Worm (Caenorhabditis elegans) whole organism, L4 larva: ENCODE data around the gene nhr-13.

Experiments used
- D1046.2 ChIP-seq: fragments of 200-800 bp; sonication (Bioruptor generic); IDR thresholded peaks from 2 replicates; pipeline ENCODE4 v1.3.6; 2022; ENCODE audit warnings: missing genetic modification characterization, missing compliant biosample characterization
- F26F4.8 ChIP-seq: fragments of 200-800 bp; sonication (Bioruptor generic); conservative IDR thresholded peaks from 2 replicates; pipeline ENCODE4 v1.3.6; 2022; ENCODE audit warnings: missing genetic modification characterization, missing compliant biosample characterization
- F37D6.2 ChIP-seq: sonication (generic microtip); optimal IDR thresholded peaks from 2 replicates; lab custom pipeline; 2016; ENCODE audit warnings: mild to moderate bottlenecking, missing genetic modification characterization, missing compliant biosample characterization
- F44E2.7 ChIP-seq: fragments of 200-800 bp; sonication (Bioruptor generic); IDR thresholded peaks from 2 replicates; pipeline ENCODE4 v2.1.2; 2022; ENCODE audit warnings: missing genetic modification characterization, missing compliant biosample characterization
- F49E8.2 ChIP-seq: sonication (generic microtip); optimal IDR thresholded peaks from 2 replicates; lab custom pipeline; 2016; ENCODE audit warnings: missing compliant biosample characterization, mild to moderate bottlenecking, missing genetic modification characterization, borderline replicate concordance
- Y5F2A.4 ChIP-seq: fragments of 200-800 bp; sonication (Bioruptor generic); optimal IDR thresholded peaks from 2 replicates; lab custom pipeline; 2018; ENCODE audit warnings: mild to moderate bottlenecking, missing genetic modification characterization, missing compliant biosample characterization
- Y75B8A.6 ChIP-seq: fragments of 200-800 bp; sonication (Bioruptor generic); IDR thresholded peaks from 2 replicates; pipeline ENCODE4 v1.3.6; 2022; ENCODE audit warnings: missing genetic modification reagents, missing genetic modification characterization, missing compliant biosample characterization
- ZK337.2 ChIP-seq: fragments of 200-800 bp; sonication (Bioruptor generic); IDR thresholded peaks from 2 replicates; pipeline ENCODE4 v1.3.6; 2022; ENCODE audit warnings: missing genetic modification reagents, missing genetic modification characterization, missing compliant biosample characterization
- ZK546.5 ChIP-seq, 2 experiments: sonication (generic microtip); optimal IDR thresholded peaks; 2 replicates each; lab custom pipeline; 2017; ENCODE audit warnings: missing biosample characterization in 2 of 2, missing genetic modification characterization in 2 of 2
- aha-1 ChIP-seq: fragments of 150-350 bp; peaks from one replicate; lab custom pipeline; 2014; ENCODE audit warnings: missing biosample characterization, missing genetic modification characterization
- aly-2 ChIP-seq: sonication (generic microtip); optimal IDR thresholded peaks from 2 replicates; lab custom pipeline; 2018; ENCODE audit warnings: missing biosample characterization, missing genetic modification characterization
- arid-1 ChIP-seq: fragments of 200-800 bp; sonication (Bioruptor generic); conservative IDR thresholded peaks from 2 replicates; pipeline ENCODE4 v1.3.6; 2022; ENCODE audit warnings: missing genetic modification reagents, missing genetic modification characterization, missing compliant biosample characterization
- attf-4 ChIP-seq: sonication (generic microtip); optimal IDR thresholded peaks from 3 replicates; lab custom pipeline; 2017; ENCODE audit warnings: missing biosample characterization, missing genetic modification characterization
- ceh-44 ChIP-seq: fragments of 200-800 bp; sonication (Bioruptor generic); IDR thresholded peaks from 2 replicates; pipeline ENCODE4 v1.3.6; 2022; ENCODE audit warnings: missing genetic modification reagents, missing genetic modification characterization, missing compliant biosample characterization
- ceh-62 ChIP-seq: sonication (generic microtip); optimal IDR thresholded peaks from 2 replicates; lab custom pipeline; 2017; ENCODE audit warnings: missing biosample characterization, missing genetic modification characterization
- ceh-82 ChIP-seq: sonication (generic microtip); optimal IDR thresholded peaks from 2 replicates; lab custom pipeline; 2017; ENCODE audit warnings: missing biosample characterization, missing genetic modification characterization
- cey-2 ChIP-seq: sonication (generic microtip); optimal IDR thresholded peaks from 3 replicates; lab custom pipeline; 2017; ENCODE audit warnings: missing genetic modification characterization, mild to moderate bottlenecking, missing compliant biosample characterization, antibody characterized with exemption, borderline replicate concordance; ENCODE audit not compliant: insufficient read depth
- ctbp-1 ChIP-seq: fragments of 200-800 bp; sonication (Bioruptor generic); IDR thresholded peaks from 2 replicates; pipeline ENCODE4 v1.3.6; 2022; ENCODE audit warnings: missing genetic modification reagents, missing genetic modification characterization, missing compliant biosample characterization
- daf-16 ChIP-seq, 3 experiments: sonication (generic microtip); optimal IDR thresholded peaks; 2 replicates each; lab custom pipeline; 2016 to 2017; ENCODE audit warnings: missing genetic modification characterization in 3 of 3, missing genetic modification reagents in 3 of 3, mild to moderate bottlenecking in 2 of 3, missing compliant biosample characterization in 2 of 3, missing biosample characterization in 1 of 3, moderate library complexity in 1 of 3
- daf-8 ChIP-seq: fragments of 200-800 bp; sonication (Bioruptor generic); IDR thresholded peaks from 2 replicates; pipeline ENCODE4 v1.3.6; 2022; ENCODE audit warnings: missing genetic modification characterization, missing compliant biosample characterization
- dmd-6 ChIP-seq: fragments of 200-800 bp; sonication (Bioruptor generic); IDR thresholded peaks from 2 replicates; pipeline ENCODE4 v1.3.6; 2022; ENCODE audit warnings: missing genetic modification reagents, missing genetic modification characterization, missing compliant biosample characterization
- dmd-8 ChIP-seq: fragments of 200-800 bp; sonication (Bioruptor generic); IDR thresholded peaks from 2 replicates; pipeline ENCODE4 v1.3.6; 2022; ENCODE audit warnings: missing genetic modification characterization, missing compliant biosample characterization
- dpl-1 ChIP-seq: fragments of 150-350 bp; optimal IDR thresholded peaks from 2 replicates; lab custom pipeline; 2014; ENCODE audit warnings: missing biosample characterization, missing genetic modification reagents, missing genetic modification characterization
- duxl-1 ChIP-seq: sonication (generic microtip); optimal IDR thresholded peaks from 2 replicates; lab custom pipeline; 2016; ENCODE audit warnings: mild to moderate bottlenecking, missing genetic modification characterization, moderate library complexity, missing compliant biosample characterization; ENCODE audit not compliant: poor library complexity
- egl-43 ChIP-seq: fragments of 200-800 bp; sonication (Bioruptor generic); IDR thresholded peaks from 2 replicates; pipeline ENCODE4 v1.3.6; 2022; ENCODE audit warnings: missing genetic modification reagents, missing genetic modification characterization, missing compliant biosample characterization
- hlh-30 ChIP-seq: sonication (generic microtip); optimal IDR thresholded peaks from 2 replicates; lab custom pipeline; 2017; ENCODE audit warnings: antibody characterized with exemption, mild to moderate bottlenecking, missing genetic modification characterization, missing compliant biosample characterization; ENCODE audit not compliant: insufficient read depth
- jun-1 ChIP-seq: fragments of 150-350 bp; optimal IDR thresholded peaks from 2 replicates; lab custom pipeline; 2014; ENCODE audit warnings: missing biosample characterization, missing genetic modification reagents, missing genetic modification characterization
- lin-1 ChIP-seq: fragments of 200-800 bp; sonication (Bioruptor generic); IDR thresholded peaks from 2 replicates; pipeline ENCODE4 v1.3.6; 2022; ENCODE audit warnings: missing genetic modification reagents, missing genetic modification characterization, missing compliant biosample characterization
- lin-39 ChIP-seq: fragments of 150-350 bp; optimal IDR thresholded peaks from 2 replicates; lab custom pipeline; 2014; ENCODE audit warnings: missing biosample characterization, missing genetic modification reagents, missing genetic modification characterization
- madf-5 ChIP-seq, 2 experiments: fragments of 200-800 bp; sonication (Bioruptor generic); IDR thresholded peaks; 2 replicates each; pipeline ENCODE4 v1.3.6; 2022; ENCODE audit warnings: missing compliant biosample characterization in 2 of 2, missing genetic modification characterization in 2 of 2
- madf-9 ChIP-seq: fragments of 200-800 bp; sonication (Bioruptor generic); conservative IDR thresholded peaks from 2 replicates; pipeline ENCODE4 v1.3.6; 2022; ENCODE audit warnings: missing genetic modification reagents, missing genetic modification characterization, missing compliant biosample characterization
- mdl-1 ChIP-seq, 2 experiments: fragments of 150-350 bp in 1 of 2; sonication (generic microtip) in 1 of 2; optimal IDR thresholded peaks; 2 replicates each; lab custom pipeline; 2014 to 2017; ENCODE audit warnings: missing biosample characterization in 2 of 2, missing genetic modification characterization in 2 of 2
- mxl-2 ChIP-seq: fragments of 200-800 bp; sonication (Bioruptor generic); conservative IDR thresholded peaks from 2 replicates; pipeline ENCODE4 v1.3.6; 2022; ENCODE audit warnings: missing genetic modification reagents, missing genetic modification characterization, missing compliant biosample characterization
- mxl-3 ChIP-seq: fragments of 200-800 bp; sonication (Bioruptor generic); optimal IDR thresholded peaks from 2 replicates; lab custom pipeline; 2018; ENCODE audit warnings: mild to moderate bottlenecking, missing genetic modification characterization, missing compliant biosample characterization
- nhr-11 ChIP-seq: fragments of 150-350 bp; optimal IDR thresholded peaks from 2 replicates; lab custom pipeline; 2014; ENCODE audit warnings: missing biosample characterization, missing genetic modification characterization
- nhr-111 ChIP-seq: fragments of 200-800 bp; sonication (Bioruptor generic); optimal IDR thresholded peaks from 2 replicates; lab custom pipeline; 2018; ENCODE audit warnings: mild to moderate bottlenecking, missing genetic modification characterization, missing compliant biosample characterization
- nhr-237 ChIP-seq: sonication (generic microtip); optimal IDR thresholded peaks from 2 replicates; lab custom pipeline; 2017; ENCODE audit warnings: missing biosample characterization, missing genetic modification characterization
- nhr-48 ChIP-seq: sonication (generic microtip); optimal IDR thresholded peaks from 2 replicates; lab custom pipeline; 2016; ENCODE audit warnings: mild to moderate bottlenecking, missing genetic modification characterization, missing compliant biosample characterization
- nhr-76 ChIP-seq: fragments of 150-350 bp; optimal IDR thresholded peaks from 2 replicates; lab custom pipeline; 2014; ENCODE audit warnings: missing biosample characterization, missing genetic modification characterization
- nhr-77 ChIP-seq: fragments of 150-350 bp; optimal IDR thresholded peaks from 2 replicates; lab custom pipeline; 2014; ENCODE audit warnings: missing biosample characterization, missing genetic modification characterization
- pha-4 ChIP-seq, 2 experiments: fragments of 150-350 bp in 1 of 2; fragments of 200-800 bp in 1 of 2; sonication (Bioruptor generic) in 1 of 2; IDR thresholded peaks in 1 of 2; optimal IDR thresholded peaks in 1 of 2; 2 replicates each; pipeline versions ENCODE4 v1.3.6 to Lab custom; 2014 to 2022; ENCODE audit warnings: missing genetic modification characterization in 2 of 2, missing genetic modification reagents in 2 of 2, missing biosample characterization in 1 of 2, missing compliant biosample characterization in 1 of 2
- pqm-1 ChIP-seq: sonication (generic microtip); optimal IDR thresholded peaks from 2 replicates; lab custom pipeline; 2017; ENCODE audit warnings: missing biosample characterization, missing genetic modification characterization
- rbr-2 ChIP-seq: sonication (generic microtip); optimal IDR thresholded peaks from 2 replicates; lab custom pipeline; 2016; ENCODE audit warnings: missing genotype, missing genetic modification characterization, missing compliant biosample characterization
- sdz-12 ChIP-seq: fragments of 200-800 bp; sonication (Bioruptor generic); optimal IDR thresholded peaks from 2 replicates; lab custom pipeline; 2018; ENCODE audit warnings: mild to moderate bottlenecking, missing genetic modification characterization, missing compliant biosample characterization
- set-16 ChIP-seq: fragments of 200-800 bp; sonication (Bioruptor generic); IDR thresholded peaks from 2 replicates; pipeline ENCODE4 v1.3.6; 2022; ENCODE audit warnings: missing genetic modification reagents, missing genetic modification characterization, missing compliant biosample characterization
- snpc-1.2 ChIP-seq: fragments of 200-800 bp; sonication (Bioruptor generic); IDR thresholded peaks from 2 replicates; pipeline ENCODE4 v1.3.6; 2022; ENCODE audit warnings: missing genetic modification reagents, missing genetic modification characterization, missing compliant biosample characterization
- spr-1 ChIP-seq: sonication (generic microtip); optimal IDR thresholded peaks from 2 replicates; lab custom pipeline; 2016; ENCODE audit warnings: mild to moderate bottlenecking, missing genetic modification characterization, missing compliant biosample characterization
- spr-3 ChIP-seq: fragments of 200-800 bp; sonication (Bioruptor generic); optimal IDR thresholded peaks from 2 replicates; lab custom pipeline; 2018; ENCODE audit warnings: mild to moderate bottlenecking, missing genetic modification characterization, missing compliant biosample characterization
- tag-97 ChIP-seq: fragments of 200-800 bp; sonication (Bioruptor generic); IDR thresholded peaks from 2 replicates; pipeline ENCODE4 v1.3.6; 2022; ENCODE audit warnings: missing genetic modification characterization, missing compliant biosample characterization
- unc-39 ChIP-seq: sonication (generic microtip); optimal IDR thresholded peaks from 2 replicates; lab custom pipeline; 2017; ENCODE audit warnings: missing biosample characterization, missing genetic modification characterization
- zag-1 ChIP-seq: fragments of 150-350 bp; optimal IDR thresholded peaks from 2 replicates; lab custom pipeline; 2014; ENCODE audit warnings: missing biosample characterization, missing genetic modification characterization
- zfp-2 ChIP-seq: sonication (generic microtip); optimal IDR thresholded peaks from 2 replicates; lab custom pipeline; 2016; ENCODE audit warnings: mild to moderate bottlenecking, missing genetic modification characterization, missing compliant biosample characterization

Gene nhr-13

DNA sequence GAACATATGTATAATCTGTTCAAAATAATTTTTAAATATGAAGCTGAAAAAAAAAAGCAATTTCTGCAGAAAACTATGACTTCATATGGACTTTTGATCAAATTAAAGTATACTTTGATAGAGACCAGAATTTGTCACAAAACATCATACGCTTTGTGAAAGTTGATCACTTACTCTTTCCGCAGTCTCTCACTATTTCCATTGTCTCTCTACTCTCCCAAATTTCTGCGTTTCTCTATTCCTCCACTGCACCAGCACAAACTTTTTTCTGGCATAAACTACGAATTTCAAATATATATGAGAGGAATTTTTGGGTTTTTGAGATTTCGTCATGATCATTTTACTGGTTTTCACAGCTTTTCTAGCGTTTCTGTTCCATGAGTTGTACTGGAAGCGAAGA is 43.6 kb downstream of the nhr-13 start, which contains the start of gene cyp-33C4 (continued):
- no peak for TF ChIP-seq sdz-12 (GFP tag; lab: Kevin White, UChicago)
- TF ChIP-seq duxl-1, result no peak
- no peak for TF ChIP-seq cey-2 (tag; lab: Kevin White, UChicago)
- TF ChIP-seq zfp-2 (tag; lab: Kevin White, UChicago), result no peak
- TF ChIP-seq aha-1 (tag; lab: Kevin White, UChicago), result no peak
- TF ChIP-seq lin-39 (tag; lab: Kevin White, UChicago), result no peak
- no peak for TF ChIP-seq ZK546.5 (tag; optimal IDR thresholded peaks at IDR 0.05; lab: Kevin White, UChicago)
- TF ChIP-seq nhr-11 (tag; lab: Kevin White, UChicago), result no peak
- TF ChIP-seq daf-16 (GFP tag; optimal IDR thresholded peaks at IDR 0.05; lab: Kevin White, UChicago), result no peak
- peak; percentile 10 for TF ChIP-seq daf-16 (tag; optimal IDR thresholded peaks at IDR 0.05; lab: Kevin White, UChicago)
- no peak for TF ChIP-seq snpc-1.2 (GFP tag; lab: Robert Waterston, UW)
- no peak for TF ChIP-seq rbr-2
- no peak for TF ChIP-seq F26F4.8
- TF ChIP-seq F49E8.2, result no peak
- no peak for TF ChIP-seq Y5F2A.4 (GFP tag; lab: Kevin White, UChicago)
- TF ChIP-seq madf-5 (GFP tag; IDR thresholded peaks at IDR 0.05; lab: Robert Waterston, UW), result no peak
- no peak for TF ChIP-seq attf-4 (tag; lab: Kevin White, UChicago)
- TF ChIP-seq mxl-3 (GFP tag; lab: Kevin White, UChicago), result no peak
- TF ChIP-seq pqm-1 (tag; lab: Kevin White, UChicago), result peak; percentile 5
- no peak for TF ChIP-seq Y75B8A.6 (GFP tag; lab: Robert Waterston, UW)
- TF ChIP-seq nhr-111 (GFP tag; lab: Kevin White, UChicago), result no peak
- TF ChIP-seq ctbp-1 (GFP tag; lab: Robert Waterston, UW), result no peak
- no peak for TF ChIP-seq set-16 (GFP tag; lab: Robert Waterston, UW)
- TF ChIP-seq zag-1, result no peak
- no peak for TF ChIP-seq jun-1
- no peak for TF ChIP-seq spr-3 (GFP tag; lab: Kevin White, UChicago)
- TF ChIP-seq hlh-30 (tag; lab: Kevin White, UChicago), result peak; percentile 32
- no peak for TF ChIP-seq unc-39 (tag; lab: Kevin White, UChicago)
- TF ChIP-seq mdl-1 (tag; optimal IDR thresholded peaks at IDR 0.05; lab: Kevin White, UChicago), result no peak
- TF ChIP-seq ZK337.2, result no peak
- TF ChIP-seq nhr-48 (tag; lab: Kevin White, UChicago), result no peak
- no peak for TF ChIP-seq mxl-2
- no peak for TF ChIP-seq F44E2.7
- TF ChIP-seq dmd-6 (GFP tag; lab: Robert Waterston, UW), result peak; percentile 75
- TF ChIP-seq ceh-44 (GFP tag; lab: Robert Waterston, UW), result no peak
- TF ChIP-seq spr-1, result no peak
- no peak for TF ChIP-seq egl-43 (GFP tag; lab: Robert Waterston, UW)
- TF ChIP-seq aly-2 (tag; lab: Kevin White, UChicago), result no peak
- TF ChIP-seq arid-1 (GFP tag; lab: Robert Waterston, UW), result no peak
- TF ChIP-seq nhr-237 (tag; lab: Kevin White, UChicago), result no peak
- TF ChIP-seq tag-97 (GFP tag; lab: Robert Waterston, UW), result no peak
- TF ChIP-seq ceh-62 (tag; lab: Kevin White, UChicago), result no peak
- no peak for TF ChIP-seq dpl-1 (GFP tag; lab: Kevin White, UChicago)
- peak; percentile 14 for TF ChIP-seq nhr-77 (tag; lab: Kevin White, UChicago)
- TF ChIP-seq ceh-82 (tag; lab: Kevin White, UChicago), result no peak
- TF ChIP-seq D1046.2 (GFP tag; lab: Robert Waterston, UW), result no peak
- TF ChIP-seq pha-4 (GFP tag; IDR thresholded peaks at IDR 0.05; lab: Robert Waterston, UW), result no peak
- no peak for TF ChIP-seq pha-4 (tag; optimal IDR thresholded peaks at IDR 0.05; lab: Kevin White, UChicago)
- no peak for TF ChIP-seq F37D6.2 (tag; lab: Kevin White, UChicago)
- TF ChIP-seq nhr-76 (tag; lab: Kevin White, UChicago), result no peak
- TF ChIP-seq madf-9 (GFP tag; lab: Robert Waterston, UW), result no peak
- no peak for TF ChIP-seq daf-8 (GFP tag; lab: Robert Waterston, UW)
- TF ChIP-seq dmd-8 (GFP tag; lab: Robert Waterston, UW), result no peak
- no peak for TF ChIP-seq lin-1 (GFP tag; lab: Robert Waterston, UW)
